Worm (Caenorhabditis elegans): ENCODE measurements around the gene C05C12.4.

C05C12.4 gene

ce11 chrIV:11248031-11248631 is at the start of gene C05C12.4:
Gene C05C12.4 (minus strand): TSS chrIV:11248081.
- TF ChIP-seq pbrm-1 (GFP tag; IDR thresholded peaks at IDR 0.05) (no peak), attf-6 (GFP tag; IDR thresholded peaks at IDR 0.05) (no peak), Y67H2A.10 (GFP tag; conservative IDR thresholded peaks at IDR 0.05) (no peak), mes-4 (tag; optimal IDR thresholded peaks at IDR 0.05) (no peak), pha-4 (tag; optimal IDR thresholded peaks at IDR 0.05) (peak; percentile 4), F57A8.1 (GFP tag; optimal IDR thresholded peaks at IDR 0.05) (no peak), xnd-1 (tag; optimal IDR thresholded peaks at IDR 0.05) (no peak), nfya-1 (tag; optimal IDR thresholded peaks at IDR 0.05; ENCODE audit: borderline replicate concordance, insufficient read depth) (no peak), let-607 (tag; optimal IDR thresholded peaks at IDR 0.05) (peak in 1 of 2 experiments; percentile 20), gei-17 (GFP tag; optimal IDR thresholded peaks at IDR 0.05) (no peak), nhr-80 (tag; optimal IDR thresholded peaks at IDR 0.05) (peak; percentile 35), T26A5.8 (tag; optimal IDR thresholded peaks at IDR 0.05) (no peak), hlh-26 (GFP tag; conservative IDR thresholded peaks at IDR 0.05) (no peak)

DNA sequence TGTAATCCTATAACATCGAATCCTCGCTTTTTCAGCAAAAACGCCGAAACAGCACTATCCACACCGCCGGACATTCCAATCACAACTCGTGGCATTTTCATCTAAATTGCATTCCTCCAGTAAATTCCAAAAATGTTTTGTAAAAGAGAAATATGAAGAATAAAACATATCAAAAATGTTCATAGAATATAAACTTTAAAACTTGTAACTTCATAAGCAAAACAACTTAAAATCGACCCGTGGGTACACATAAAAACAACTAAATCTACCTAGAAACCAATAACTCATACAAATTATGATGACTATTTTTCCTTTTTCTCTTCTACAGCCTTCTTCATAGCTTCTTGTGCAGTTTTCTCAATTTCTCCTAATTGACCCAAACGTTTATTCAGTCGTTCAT is 48.9 kb upstream of the C05C12.4 start, which contains the start of gene mttu-1:
Gene mttu-1, minus strand, starts transcription at position 101 of the 400 bp plus-strand sequence.
- no peak for TF ChIP-seq snpc-1.1 (tag; optimal IDR thresholded peaks at IDR 0.05; ENCODE audit: insufficient read depth)
- no peak for TF ChIP-seq snpc-4 (GFP tag; optimal IDR thresholded peaks at IDR 0.05)
- TF ChIP-seq snpc-4 (tag; optimal IDR thresholded peaks at IDR 0.05), result no peak
- no peak for TF ChIP-seq chd-7 (tag; optimal IDR thresholded peaks at IDR 0.05)
- TF ChIP-seq die-1 (tag; optimal IDR thresholded peaks at IDR 0.05), result no peak
- no peak for TF ChIP-seq dox-1 (GFP tag; IDR thresholded peaks at IDR 0.05)
- no peak for TF ChIP-seq nhr-27 (tag; optimal IDR thresholded peaks at IDR 0.05)
- TF ChIP-seq ztf-26 (tag; optimal IDR thresholded peaks at IDR 0.05), result no peak
- TF ChIP-seq egl-18 (GFP tag; IDR thresholded peaks at IDR 0.05), result no peak
- no peak for TF ChIP-seq ccch-3 (GFP tag; optimal IDR thresholded peaks at IDR 0.05)
- TF ChIP-seq nfya-1 (tag; optimal IDR thresholded peaks at IDR 0.05; ENCODE audit: borderline replicate concordance, insufficient read depth), result no peak
- TF ChIP-seq madf-8 (GFP tag; conservative IDR thresholded peaks at IDR 0.05), result no peak
- TF ChIP-seq athp-1 (tag; optimal IDR thresholded peaks at IDR 0.05), result no peak
- no peak for TF ChIP-seq egrh-3 (GFP tag; IDR thresholded peaks at IDR 0.05)
- TF ChIP-seq B0261.1 (tag; optimal IDR thresholded peaks at IDR 0.05), result no peak
- TF ChIP-seq F52B5.7 (tag; optimal IDR thresholded peaks at IDR 0.05), result no peak

DNA sequence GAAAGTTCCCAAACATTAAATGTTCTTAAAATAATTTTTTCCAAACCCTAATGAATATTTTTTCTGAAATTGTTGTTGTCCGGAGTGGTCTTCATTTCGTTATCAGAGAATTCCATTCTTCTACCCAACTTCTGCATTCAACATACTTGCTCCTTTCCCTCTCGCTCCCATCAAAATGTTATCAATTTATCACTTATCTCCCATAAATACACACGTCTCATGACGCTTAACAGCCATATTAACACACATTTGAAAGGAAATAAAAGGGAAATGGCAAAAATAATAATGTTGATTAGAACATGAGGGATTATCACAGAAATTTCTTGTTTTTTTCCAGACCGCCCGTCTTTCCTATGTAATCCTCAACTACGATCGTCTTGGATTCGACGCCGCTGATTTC is 41.1 kb upstream of the C05C12.4 start:
- no peak for TF ChIP-seq cebp-1 (GFP tag; IDR thresholded peaks at IDR 0.05)
- TF ChIP-seq cebp-1 (tag; optimal IDR thresholded peaks at IDR 0.05), result peak; percentile 32
- no peak for TF ChIP-seq mes-4 (tag; optimal IDR thresholded peaks at IDR 0.05)
- TF ChIP-seq tbp1 (GFP tag; optimal IDR thresholded peaks at IDR 0.05), result peak; percentile 21
- TF ChIP-seq D2030.7 (GFP tag; IDR thresholded peaks at IDR 0.05), result no peak
- TF ChIP-seq ets-4 (GFP tag; optimal IDR thresholded peaks at IDR 0.05), result peak; percentile 46
- TF ChIP-seq dox-1 (GFP tag; IDR thresholded peaks at IDR 0.05), result peak; percentile 62
- TF ChIP-seq nhr-80 (tag; optimal IDR thresholded peaks at IDR 0.05), result peak; percentile 91

DNA sequence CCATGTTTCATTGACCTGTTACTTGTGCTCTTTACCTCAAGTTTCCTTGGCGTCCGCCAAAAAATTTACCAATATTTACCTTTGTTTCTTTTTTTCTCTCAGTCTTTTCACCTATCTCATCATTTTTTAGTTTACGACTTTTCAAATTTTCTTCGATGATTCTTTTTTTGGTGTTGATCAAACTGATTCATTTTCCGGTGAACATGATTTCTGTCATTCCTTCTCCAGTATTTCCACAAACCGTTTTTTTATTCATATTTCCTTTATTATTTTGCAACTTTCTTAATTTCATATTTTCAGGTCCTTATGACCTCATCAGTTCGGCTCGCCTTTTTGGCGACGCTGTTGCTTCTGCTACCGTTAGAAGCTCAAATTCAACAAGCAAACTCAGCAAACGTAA is 39.6 kb upstream of the C05C12.4 start, which contains the start of gene F54D1.6:
Gene F54D1.6, plus strand, starts transcription at position 301 of the 400 bp plus-strand sequence.
- TF ChIP-seq madf-8 (GFP tag; conservative IDR thresholded peaks at IDR 0.05), result no peak
